Fruit fly (Drosophila melanogaster) whole organism, embryonic: Measurements from ENCODE around the gene CG14147.

Experiments
- Antp ChIP-seq: fragments of 200-800 bp; sonication (Bioruptor generic); optimal IDR thresholded peaks from 3 replicates; lab custom pipeline; 2016; ENCODE audit warnings: missing biosample characterization, missing genetic modification characterization
- C15 ChIP-seq: fragments of 200-800 bp; sonication (Bioruptor generic); IDR thresholded peaks from 3 replicates; pipeline ENCODE4 v1.3.6; 2022; ENCODE audit warnings: missing biosample characterization, missing genetic modification characterization
- CG10209 ChIP-seq: fragments of 200-800 bp; sonication (Bioruptor generic); optimal IDR thresholded peaks from 3 replicates; lab custom pipeline; 2017; ENCODE audit warnings: missing biosample characterization, mild to moderate bottlenecking, missing genetic modification characterization, missing genetic modification reagents
- CG10462 ChIP-seq: fragments of 200-800 bp; sonication (Bioruptor generic); optimal IDR thresholded peaks from 2 replicates; lab custom pipeline; 2016; ENCODE audit warnings: missing biosample characterization, missing genetic modification characterization
- CG11247 ChIP-seq: fragments of 200-800 bp; sonication (Bioruptor generic); IDR thresholded peaks from 2 replicates; pipeline ENCODE4 v1.3.6; 2022; ENCODE audit warnings: missing biosample characterization, missing genetic modification characterization
- CG13123 ChIP-seq: fragments of 200-800 bp; sonication (Bioruptor generic); optimal IDR thresholded peaks from 2 replicates; lab custom pipeline; 2016; ENCODE audit warnings: missing biosample characterization, missing genetic modification characterization
- CG1529 ChIP-seq: fragments of 200-800 bp; sonication (Bioruptor generic); optimal IDR thresholded peaks from 3 replicates; lab custom pipeline; 2018; ENCODE audit warnings: missing biosample characterization, missing genetic modification characterization
- CG15696 ChIP-seq: fragments of 200-800 bp; sonication (Bioruptor generic); optimal IDR thresholded peaks from 2 replicates; lab custom pipeline; 2019; ENCODE audit warnings: missing biosample characterization, mild to moderate bottlenecking, missing genetic modification characterization, moderate library complexity
- CG16815 ChIP-seq: fragments of 200-800 bp; sonication (Bioruptor generic); optimal IDR thresholded peaks from 3 replicates; lab custom pipeline; 2017; ENCODE audit warnings: missing biosample characterization, mild to moderate bottlenecking, missing genetic modification characterization
- CG1832 ChIP-seq: fragments of 200-800 bp; sonication (Bioruptor generic); optimal IDR thresholded peaks from 2 replicates; lab custom pipeline; 2017; ENCODE audit warnings: missing biosample characterization, mild to moderate bottlenecking, missing genetic modification characterization, inconsistent platforms
- CG2199 ChIP-seq: fragments of 200-800 bp; sonication (Bioruptor generic); IDR thresholded peaks from 3 replicates; pipeline ENCODE4 v1.3.6; 2022; ENCODE audit warnings: missing biosample characterization, missing genetic modification characterization
- CG2875 ChIP-seq: fragments of 200-800 bp; sonication (Bioruptor generic); optimal IDR thresholded peaks from 2 replicates; lab custom pipeline; 2017; ENCODE audit warnings: missing biosample characterization, mild to moderate bottlenecking, missing genetic modification characterization, missing genetic modification reagents
- CG30431 ChIP-seq: fragments of 200-800 bp; sonication (Bioruptor generic); optimal IDR thresholded peaks from 2 replicates; lab custom pipeline; 2017; ENCODE audit warnings: missing biosample characterization, missing genetic modification characterization
- CG32772 ChIP-seq: fragments of 200-800 bp; sonication (Bioruptor generic); IDR thresholded peaks from 2 replicates; pipeline ENCODE4 v1.3.6; 2022; ENCODE audit warnings: missing biosample characterization, missing genetic modification characterization
- CG3407 ChIP-seq: fragments of 200-800 bp; sonication (Bioruptor generic); optimal IDR thresholded peaks from 2 replicates; lab custom pipeline; 2018; ENCODE audit warnings: missing biosample characterization, mild to moderate bottlenecking, missing genetic modification characterization
- CG34224 ChIP-seq: fragments of 200-800 bp; sonication (Bioruptor generic); IDR thresholded peaks from 3 replicates; pipeline ENCODE4 v1.3.6; 2022; ENCODE audit warnings: missing biosample characterization, missing genetic modification characterization; ENCODE audit not compliant: partially characterized antibody
- CG4730 ChIP-seq: fragments of 200-800 bp; sonication (Bioruptor generic); IDR thresholded peaks from 2 replicates; pipeline ENCODE4 v1.3.6; 2022; ENCODE audit warnings: missing biosample characterization, missing genetic modification characterization
- CG6254 ChIP-seq: fragments of 200-800 bp; sonication (Bioruptor generic); optimal IDR thresholded peaks from 3 replicates; lab custom pipeline; 2017; ENCODE audit warnings: mild to moderate bottlenecking, missing biosample characterization, missing genetic modification reagents, missing genetic modification characterization
- CG6654 ChIP-seq: fragments of 200-800 bp; sonication (Bioruptor generic); optimal IDR thresholded peaks from 2 replicates; lab custom pipeline; 2017; ENCODE audit warnings: missing biosample characterization, mild to moderate bottlenecking, missing genetic modification characterization
- CG7372 ChIP-seq: fragments of 200-800 bp; sonication (Bioruptor generic); IDR thresholded peaks from 2 replicates; pipeline ENCODE4 v1.3.6; 2022; ENCODE audit warnings: missing biosample characterization, missing genetic modification characterization
- CG7839 ChIP-seq: fragments of 200-800 bp; sonication (Bioruptor generic); optimal IDR thresholded peaks from 3 replicates; lab custom pipeline; 2018; ENCODE audit warnings: missing biosample characterization, mild to moderate bottlenecking, missing genetic modification characterization, moderate library complexity
- CG8290 ChIP-seq, 3 experiments: fragments of 200-800 bp; sonication (Bioruptor generic); optimal IDR thresholded peaks; 2 replicates each; lab custom pipeline; 2016 to 2019; ENCODE audit warnings: missing biosample characterization in 3 of 3, missing genetic modification characterization in 3 of 3, mild to moderate bottlenecking in 2 of 3, moderate library complexity in 1 of 3
- CG8765 ChIP-seq: fragments of 200-800 bp; sonication (Bioruptor generic); IDR thresholded peaks from 2 replicates; pipeline ENCODE4 v1.3.6; 2022; ENCODE audit warnings: missing biosample characterization, missing genetic modification characterization
- D19B ChIP-seq: fragments of 200-800 bp; sonication (Bioruptor generic); optimal IDR thresholded peaks from 2 replicates; lab custom pipeline; 2017; ENCODE audit warnings: missing biosample characterization, mild to moderate bottlenecking, missing genetic modification characterization
- Doc3 ChIP-seq: fragments of 200-800 bp; sonication (Bioruptor generic); IDR thresholded peaks from 3 replicates; pipeline ENCODE4 v1.3.6; 2022; ENCODE audit warnings: missing biosample characterization, missing genetic modification characterization; ENCODE audit not compliant: partially characterized antibody
- Dp ChIP-seq: fragments of 200-800 bp; sonication (Bioruptor generic); optimal IDR thresholded peaks from 2 replicates; lab custom pipeline; 2018; ENCODE audit warnings: missing biosample characterization, mild to moderate bottlenecking, missing genetic modification characterization, moderate library complexity
- Ets97D ChIP-seq: fragments of 200-800 bp; sonication (Bioruptor generic); optimal IDR thresholded peaks from 3 replicates; lab custom pipeline; 2016; ENCODE audit warnings: missing biosample characterization, missing genetic modification characterization
- Max ChIP-seq: fragments of 200-800 bp; sonication (Bioruptor generic); optimal IDR thresholded peaks from 2 replicates; lab custom pipeline; 2016; ENCODE audit warnings: missing biosample characterization, mild to moderate bottlenecking, missing genetic modification characterization
- Optix ChIP-seq: fragments of 200-800 bp; sonication (Bioruptor generic); IDR thresholded peaks from 3 replicates; pipeline ENCODE4 v1.3.6; 2022; ENCODE audit warnings: missing biosample characterization, missing genetic modification characterization
- Pdp1 ChIP-seq, 2 experiments: fragments of 200-800 bp; sonication (Bioruptor generic); optimal IDR thresholded peaks; 3 replicates each; lab custom pipeline; 2016; ENCODE audit warnings: missing biosample characterization in 2 of 2, missing genetic modification characterization in 2 of 2, mild to moderate bottlenecking in 1 of 2, moderate library complexity in 1 of 2
- Tbp ChIP-seq: fragments of >200 bp; optimal IDR thresholded peaks from 2 replicates; lab custom pipeline; 2018; ENCODE audit warnings: missing biosample characterization, missing genetic modification characterization
- Vsx1 ChIP-seq: fragments of 200-800 bp; sonication (Bioruptor generic); optimal IDR thresholded peaks from 2 replicates; lab custom pipeline; 2017; ENCODE audit warnings: missing biosample characterization, mild to moderate bottlenecking, missing genetic modification characterization, missing genetic modification reagents
- ap ChIP-seq: fragments of 200-800 bp; sonication (Bioruptor generic); IDR thresholded peaks from 2 replicates; pipeline ENCODE4 v1.3.6; 2022; ENCODE audit warnings: missing biosample characterization, missing genetic modification characterization
- cato ChIP-seq: fragments of 200-800 bp; sonication (Bioruptor generic); optimal IDR thresholded peaks from 2 replicates; lab custom pipeline; 2016; ENCODE audit warnings: missing biosample characterization, missing genetic modification characterization, borderline replicate concordance
- dmrt11E ChIP-seq: fragments of 200-800 bp; sonication (Bioruptor generic); optimal IDR thresholded peaks from 3 replicates; lab custom pipeline; 2018; ENCODE audit warnings: missing biosample characterization, mild to moderate bottlenecking, missing genetic modification characterization, moderate library complexity
- dysf ChIP-seq: fragments of 200-800 bp; sonication (Bioruptor generic); IDR thresholded peaks from 3 replicates; pipeline ENCODE4 v1.3.6; 2022; ENCODE audit warnings: missing biosample characterization, missing genetic modification characterization
- fd96Cb ChIP-seq: fragments of 200-800 bp; sonication (Bioruptor generic); optimal IDR thresholded peaks from 2 replicates; lab custom pipeline; 2018; ENCODE audit warnings: missing biosample characterization, mild to moderate bottlenecking, missing genetic modification characterization, moderate library complexity
- gce ChIP-seq: fragments of 200-800 bp; sonication (Bioruptor generic); IDR thresholded peaks from 3 replicates; pipeline ENCODE4 v1.3.6; 2022; ENCODE audit warnings: missing biosample characterization, missing genetic modification characterization
- klu ChIP-seq: fragments of 200-800 bp; sonication (Bioruptor generic); IDR thresholded peaks from 2 replicates; pipeline ENCODE4 v1.3.6; 2022; ENCODE audit warnings: missing biosample characterization, missing genetic modification characterization
- kni ChIP-seq: fragments of 200-800 bp; sonication (Bioruptor generic); optimal IDR thresholded peaks from 3 replicates; lab custom pipeline; 2017; ENCODE audit warnings: mild to moderate bottlenecking, missing biosample characterization, missing genetic modification reagents, missing genetic modification characterization
- lola ChIP-seq, 3 experiments: fragments of >200 bp in 2 of 3; fragments of 200-800 bp in 1 of 3; sonication (Bioruptor generic) in 1 of 3; optimal IDR thresholded peaks; 2 replicates each; lab custom pipeline; 2017 to 2019; ENCODE audit warnings: missing biosample characterization in 3 of 3, missing genetic modification characterization in 3 of 3, mild to moderate bottlenecking in 1 of 3, moderate library complexity in 1 of 3
- oc ChIP-seq: fragments of 200-800 bp; sonication (Bioruptor generic); optimal IDR thresholded peaks from 2 replicates; lab custom pipeline; 2018; ENCODE audit warnings: missing biosample characterization, mild to moderate bottlenecking, missing genetic modification characterization, moderate library complexity
- onecut ChIP-seq: fragments of 200-800 bp; sonication (Bioruptor generic); IDR thresholded peaks from 2 replicates; pipeline ENCODE4 v1.3.6; 2022; ENCODE audit warnings: missing biosample characterization, missing genetic modification characterization
- pb ChIP-seq: fragments of 200-800 bp; sonication (Bioruptor generic); optimal IDR thresholded peaks from 3 replicates; lab custom pipeline; 2016; ENCODE audit warnings: missing biosample characterization, missing genetic modification characterization
- pho ChIP-seq: fragments of 200-800 bp; sonication (Bioruptor generic); optimal IDR thresholded peaks from 2 replicates; lab custom pipeline; 2016; ENCODE audit warnings: missing biosample characterization, missing genetic modification characterization
- schlank ChIP-seq: fragments of 200-800 bp; sonication (Bioruptor generic); optimal IDR thresholded peaks from 2 replicates; lab custom pipeline; 2018; ENCODE audit warnings: missing biosample characterization, mild to moderate bottlenecking, missing genetic modification characterization
- so ChIP-seq: fragments of 200-800 bp; sonication (Bioruptor generic); IDR thresholded peaks from 3 replicates; pipeline ENCODE4 v1.3.6; 2022; ENCODE audit warnings: missing biosample characterization, missing genetic modification characterization
- tgo ChIP-seq: fragments of 200-800 bp; sonication (Bioruptor generic); IDR thresholded peaks from 3 replicates; pipeline ENCODE4 v1.3.6; 2022; ENCODE audit warnings: missing biosample characterization, missing genetic modification characterization
- vvl ChIP-seq: fragments of 200-800 bp; sonication (Bioruptor generic); IDR thresholded peaks from 2 replicates; pipeline ENCODE4 v1.3.6; 2022; ENCODE audit warnings: missing biosample characterization, missing genetic modification characterization
- z ChIP-seq: fragments of 200-800 bp; sonication (Bioruptor generic); IDR thresholded peaks from 3 replicates; pipeline ENCODE4 v1.3.6; 2022; ENCODE audit warnings: missing biosample characterization, missing genetic modification characterization

Gene CG14147

DNA sequence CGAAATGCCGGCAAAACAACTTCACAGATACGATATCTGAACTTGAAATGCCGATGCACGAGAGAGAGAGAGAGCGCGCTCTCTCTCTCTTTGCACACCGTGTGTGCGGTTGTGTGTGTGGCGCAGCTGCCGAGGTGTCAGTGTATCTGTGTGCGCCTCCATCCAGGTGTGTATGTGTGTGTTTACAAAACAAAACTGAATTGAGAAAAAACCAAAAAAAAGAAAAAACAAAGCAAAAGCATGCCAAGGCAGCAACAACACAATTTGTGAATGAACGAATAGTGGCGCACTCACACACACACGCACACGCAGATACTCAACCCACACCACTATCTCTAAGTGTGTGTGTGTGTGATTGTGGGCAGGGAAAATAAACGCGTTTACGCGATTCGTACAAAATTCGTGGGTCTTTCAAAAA lies 38.0 kb downstream of the CG14147 start:
- TF ChIP-seq CG1529 (no peak), dysf (GFP tag; lab: Robert Waterston, UW) (no peak), CG7839 (tag; lab: Kevin White, UChicago) (no peak), CG4730 (GFP tag; lab: Robert Waterston, UW) (no peak), kni (GFP tag; lab: Kevin White, UChicago) (peak; percentile 83), tgo (GFP tag; lab: Robert Waterston, UW) (no peak), CG6654 (no peak), fd96Cb (no peak), pb (GFP tag; lab: Kevin White, UChicago) (no peak), Max (GFP tag; lab: Kevin White, UChicago) (no peak), C15 (no peak), cato (no peak), CG30431 (GFP tag; lab: Kevin White, UChicago) (no peak), CG7372 (GFP tag; lab: Robert Waterston, UW) (no peak), CG13123 (GFP tag; lab: Kevin White, UChicago) (no peak), CG11247 (GFP tag; lab: Robert Waterston, UW) (no peak), onecut (GFP tag; lab: Robert Waterston, UW) (no peak), Antp (GFP tag; lab: Kevin White, UChicago) (no peak), Tbp (GFP tag; lab: Kevin White, UChicago) (no peak), gce (GFP tag; lab: Robert Waterston, UW) (no peak), Pdp1 (GFP tag; optimal IDR thresholded peaks at IDR 0.05; lab: Kevin White, UChicago) (no peak), CG8765 (GFP tag; lab: Robert Waterston, UW) (0 out of 2 replicates have a peak, but pooled peaks have one; percentile 24), CG32772 (GFP tag; lab: Robert Waterston, UW) (peak; percentile 99), schlank (tag; lab: Kevin White, UChicago) (no peak), CG34224 (GFP tag; lab: Robert Waterston, UW) (peak; percentile 47), CG2875 (GFP tag; lab: Kevin White, UChicago) (no peak), z (GFP tag; lab: Robert Waterston, UW) (peak; percentile 70; the same call in 2 of the 3 replicates), CG8290 (GFP tag; optimal IDR thresholded peaks at IDR 0.05; lab: Kevin White, UChicago) (no peak), CG8290 (tag; optimal IDR thresholded peaks at IDR 0.05; lab: Kevin White, UChicago) (no peak), klu (GFP tag; lab: Robert Waterston, UW) (peak; percentile 48; the same call in 1 of the 2 replicates), Ets97D (GFP tag; lab: Kevin White, UChicago) (no peak), CG10209 (GFP tag; lab: Kevin White, UChicago) (no peak), Optix (no peak), CG16815 (GFP tag; lab: Kevin White, UChicago) (no peak), oc (tag; lab: Kevin White, UChicago) (peak; percentile 3), so (GFP tag; lab: Robert Waterston, UW) (0 out of 3 replicates have a peak, but pooled peaks have one; percentile 63), lola (GFP tag; optimal IDR thresholded peaks at IDR 0.05; lab: Kevin White, UChicago) (peak in 1 of 3 experiments; percentile 69), Dp (GFP tag; lab: Kevin White, UChicago) (no peak), vvl (peak; percentile 55; the same call in 1 of the 2 replicates), CG6254 (GFP tag; lab: Kevin White, UChicago) (peak; percentile 19), dmrt11E (tag; lab: Kevin White, UChicago) (no peak), CG3407 (no peak), CG10462 (GFP tag; lab: Kevin White, UChicago) (no peak), pho (peak; percentile 8), Vsx1 (GFP tag; lab: Kevin White, UChicago) (peak; percentile 3), CG1832 (GFP tag; lab: Kevin White, UChicago) (peak; percentile 61), CG15696 (no peak), Doc3 (no peak), D19B (GFP tag; lab: Kevin White, UChicago) (no peak), ap (no peak), CG2199 (peak; percentile 73; the same call in 1 of the 3 replicates)
